Fruit fly (Drosophila melanogaster) whole organism, pupa: ENCODE measurements around the gene Drsl4.

ENCODE experiments used
- CG10348 ChIP-seq: fragments of 200-800 bp; sonication (Bioruptor generic); IDR thresholded peaks from 2 replicates; pipeline ENCODE4 v1.3.6; 2022; ENCODE audit warnings: missing biosample characterization, missing genetic modification characterization
- CG12605 ChIP-seq: fragments of 200-800 bp; sonication (Bioruptor generic); IDR thresholded peaks from 2 replicates; pipeline ENCODE4 v1.3.6; 2022; ENCODE audit warnings: missing biosample characterization, missing genetic modification characterization
- CG13204 ChIP-seq: fragments of 200-800 bp; sonication (Bioruptor generic); optimal IDR thresholded peaks from 2 replicates; lab custom pipeline; 2018; ENCODE audit warnings: missing biosample characterization, mild to moderate bottlenecking, missing genetic modification characterization, moderate library complexity
- CG14655 ChIP-seq: fragments of 200-800 bp; sonication (Bioruptor generic); optimal IDR thresholded peaks from 3 replicates; lab custom pipeline; 2017; ENCODE audit warnings: mild to moderate bottlenecking, missing biosample characterization, missing genetic modification reagents, missing genetic modification characterization
- CG15710 ChIP-seq: fragments of 200-800 bp; sonication (Bioruptor generic); optimal IDR thresholded peaks from 2 replicates; lab custom pipeline; 2018; ENCODE audit warnings: missing biosample characterization, mild to moderate bottlenecking, missing genetic modification characterization, moderate library complexity
- CG17806 ChIP-seq: fragments of 200-800 bp; sonication (Bioruptor generic); optimal IDR thresholded peaks from 2 replicates; lab custom pipeline; 2018; ENCODE audit warnings: missing biosample characterization, mild to moderate bottlenecking, missing genetic modification characterization, moderate library complexity
- CG32121 ChIP-seq: fragments of 200-800 bp; sonication (Bioruptor generic); IDR thresholded peaks from 2 replicates; pipeline ENCODE4 v1.3.6; 2022; ENCODE audit warnings: missing biosample characterization, missing genetic modification characterization
- CG34367 ChIP-seq: fragments of 200-800 bp; sonication (Bioruptor generic); optimal IDR thresholded peaks from 2 replicates; lab custom pipeline; 2018; ENCODE audit warnings: missing biosample characterization, mild to moderate bottlenecking, missing genetic modification characterization
- CG4496 ChIP-seq: fragments of 200-800 bp; sonication (Bioruptor generic); IDR thresholded peaks from 3 replicates; pipeline ENCODE4 v1.3.6; 2022; ENCODE audit warnings: missing biosample characterization, missing genetic modification characterization
- CG8159 ChIP-seq: fragments of 200-800 bp; sonication (Bioruptor generic); optimal IDR thresholded peaks from 3 replicates; lab custom pipeline; 2018; ENCODE audit warnings: missing biosample characterization, mild to moderate bottlenecking, missing genetic modification characterization, moderate library complexity
- CG8301 ChIP-seq: fragments of 200-800 bp; sonication (Bioruptor generic); optimal IDR thresholded peaks from 2 replicates; lab custom pipeline; 2018; ENCODE audit warnings: missing biosample characterization, mild to moderate bottlenecking, missing genetic modification characterization
- CG9948 ChIP-seq: fragments of 200-800 bp; sonication (Bioruptor generic); optimal IDR thresholded peaks from 2 replicates; lab custom pipeline; 2018; ENCODE audit warnings: missing biosample characterization, mild to moderate bottlenecking, missing genetic modification characterization, moderate library complexity
- D1 ChIP-seq: fragments of 200-800 bp; sonication (Bioruptor generic); optimal IDR thresholded peaks from 2 replicates; lab custom pipeline; 2018; ENCODE audit warnings: missing biosample characterization, mild to moderate bottlenecking, missing genetic modification characterization, moderate library complexity
- EcR ChIP-seq: fragments of 200-800 bp; sonication (Bioruptor generic); optimal IDR thresholded peaks from 3 replicates; lab custom pipeline; 2019; ENCODE audit warnings: missing biosample characterization, missing genetic modification characterization, mild to moderate bottlenecking, moderate library complexity, missing genetic modification reagents
- Ets98B ChIP-seq: fragments of 200-800 bp; sonication (Bioruptor generic); IDR thresholded peaks from 2 replicates; pipeline ENCODE4 v1.3.6; 2022; ENCODE audit warnings: missing biosample characterization, missing genetic modification characterization
- Pif1A ChIP-seq: fragments of 200-800 bp; sonication (Bioruptor generic); optimal IDR thresholded peaks from 3 replicates; lab custom pipeline; 2016; ENCODE audit warnings: missing biosample characterization, missing genetic modification characterization
- Pif1B ChIP-seq: fragments of 200-800 bp; sonication (Bioruptor generic); optimal IDR thresholded peaks from 3 replicates; lab custom pipeline; 2016; ENCODE audit warnings: missing biosample characterization, missing genetic modification characterization
- Snoo ChIP-seq: fragments of 200-800 bp; sonication (Bioruptor generic); optimal IDR thresholded peaks from 3 replicates; lab custom pipeline; 2017; ENCODE audit warnings: missing biosample characterization, mild to moderate bottlenecking, missing genetic modification characterization, inconsistent platforms
- fd96Ca ChIP-seq: fragments of 200-800 bp; sonication (Bioruptor generic); IDR thresholded peaks from 3 replicates; pipeline ENCODE4 v1.3.6; 2022; ENCODE audit warnings: missing biosample characterization, missing genetic modification characterization
- gl ChIP-seq: fragments of 200-800 bp; sonication (Bioruptor generic); optimal IDR thresholded peaks from 2 replicates; lab custom pipeline; 2018; ENCODE audit warnings: missing biosample characterization, mild to moderate bottlenecking, missing genetic modification characterization
- rn ChIP-seq: fragments of 200-800 bp; sonication (Bioruptor generic); IDR thresholded peaks from 2 replicates; pipeline ENCODE4 v1.3.6; 2022; ENCODE audit warnings: missing biosample characterization, missing genetic modification characterization

The Drsl4 gene

dm6 chr3L:3328771-3329170 lies 13.4 kb downstream of the Drsl4 start, which contains the start of gene Strip:
Strip (minus strand) TSS chr3L:3328871.
- TF ChIP-seq Pif1B (GFP tag; lab: Kevin White, UChicago) (no peak), CG4496 (GFP tag; lab: Robert Waterston, UW) (no peak), CG34367 (tag; lab: Kevin White, UChicago) (no peak), CG14655 (GFP tag; lab: Kevin White, UChicago) (no peak), CG9948 (tag; lab: Kevin White, UChicago) (no peak), D1 (no peak), Ets98B (GFP tag; lab: Robert Waterston, UW) (no peak), CG15710 (tag; lab: Kevin White, UChicago) (no peak), CG8159 (tag; lab: Kevin White, UChicago) (no peak), CG13204 (GFP tag; lab: Kevin White, UChicago) (no peak), CG8301 (tag; lab: Kevin White, UChicago) (no peak), CG10348 (GFP tag; lab: Robert Waterston, UW) (no peak)
- TF ChIP-seq, all 21 proteins: peak for 0

- TF ChIP-seq CG4496 (GFP tag; lab: Robert Waterston, UW), result no peak
- TF ChIP-seq CG13204 (GFP tag; lab: Kevin White, UChicago), result no peak
- TF ChIP-seq CG10348 (GFP tag; lab: Robert Waterston, UW), result no peak
- TF ChIP-seq CG9948 (tag; lab: Kevin White, UChicago), result no peak
- TF ChIP-seq D1, result no peak
- no peak for TF ChIP-seq CG17806 (tag; lab: Kevin White, UChicago)
- no peak for TF ChIP-seq CG15710 (tag; lab: Kevin White, UChicago)
- TF ChIP-seq CG12605, result no peak
- TF ChIP-seq CG8159 (tag; lab: Kevin White, UChicago), result no peak
- TF ChIP-seq fd96Ca (GFP tag; lab: Robert Waterston, UW), result no peak
- no peak for TF ChIP-seq CG32121
- TF ChIP-seq EcR (GFP tag; lab: Kevin White, UChicago), result no peak
- TF ChIP-seq CG34367 (tag; lab: Kevin White, UChicago), result no peak
- no peak for TF ChIP-seq CG14655 (GFP tag; lab: Kevin White, UChicago)
- no peak for TF ChIP-seq Pif1B (GFP tag; lab: Kevin White, UChicago)
- no peak for TF ChIP-seq CG8301 (tag; lab: Kevin White, UChicago)
- TF ChIP-seq Snoo (tag; lab: Kevin White, UChicago), result no peak
- TF ChIP-seq Ets98B (GFP tag; lab: Robert Waterston, UW), result no peak
These were observed 14.3 kb downstream of the Drsl4 start, which contains the start of gene CG14961 for dm6 chr3L:3329763-3330162. CG14961 (plus strand) TSS chr3L:3330063.

- TF ChIP-seq EcR (GFP tag; lab: Kevin White, UChicago) (no peak), D1 (no peak), CG14655 (GFP tag; lab: Kevin White, UChicago) (no peak), Snoo (tag; lab: Kevin White, UChicago) (no peak), fd96Ca (GFP tag; lab: Robert Waterston, UW) (no peak), gl (tag; lab: Kevin White, UChicago) (no peak), CG10348 (GFP tag; lab: Robert Waterston, UW) (no peak), CG15710 (tag; lab: Kevin White, UChicago) (no peak), CG9948 (tag; lab: Kevin White, UChicago) (no peak)
These were observed 19.4 kb downstream of the Drsl4 start, which contains the start of gene CG14969 for dm6 chr3L:3334784-3335183. CG14969 (minus strand) TSS chr3L:3334978.

- TF ChIP-seq rn (GFP tag; lab: Robert Waterston, UW) (no peak), D1 (no peak), CG10348 (GFP tag; lab: Robert Waterston, UW) (no peak), Ets98B (GFP tag; lab: Robert Waterston, UW) (no peak), CG34367 (tag; lab: Kevin White, UChicago) (no peak), CG32121 (no peak), CG4496 (GFP tag; lab: Robert Waterston, UW) (no peak), Pif1B (GFP tag; lab: Kevin White, UChicago) (no peak), CG8301 (tag; lab: Kevin White, UChicago) (no peak), fd96Ca (GFP tag; lab: Robert Waterston, UW) (no peak), CG17806 (tag; lab: Kevin White, UChicago) (no peak)
These were observed 20.3 kb downstream of the Drsl4 start, which contains the start of gene Drsl1 for dm6 chr3L:3335688-3336087. Drsl1 (minus strand) TSS chr3L:3335788.

- TF ChIP-seq CG12605 (peak; percentile 82), Pif1A (GFP tag; lab: Kevin White, UChicago) (no peak), EcR (GFP tag; lab: Kevin White, UChicago) (no peak), CG4496 (GFP tag; lab: Robert Waterston, UW) (peak; percentile 69), CG10348 (GFP tag; lab: Robert Waterston, UW) (no peak), CG9948 (tag; lab: Kevin White, UChicago) (peak; percentile 17), CG14655 (GFP tag; lab: Kevin White, UChicago) (no peak), CG13204 (GFP tag; lab: Kevin White, UChicago) (no peak), Snoo (tag; lab: Kevin White, UChicago) (no peak), CG15710 (tag; lab: Kevin White, UChicago) (peak; percentile 48), CG32121 (peak; percentile 32; the same call in 1 of the 2 replicates), CG34367 (tag; lab: Kevin White, UChicago) (no peak), Ets98B (GFP tag; lab: Robert Waterston, UW) (peak; percentile 55; the same call in 1 of the 2 replicates), CG17806 (tag; lab: Kevin White, UChicago) (peak; percentile 32), rn (GFP tag; lab: Robert Waterston, UW) (peak; percentile 38; the same call in 1 of the 2 replicates), fd96Ca (GFP tag; lab: Robert Waterston, UW) (peak; percentile 33; the same call in 1 of the 3 replicates), Pif1B (GFP tag; lab: Kevin White, UChicago) (no peak), CG8159 (tag; lab: Kevin White, UChicago) (no peak), gl (tag; lab: Kevin White, UChicago) (peak; percentile 64), CG8301 (tag; lab: Kevin White, UChicago) (no peak), D1 (no peak)
- TF ChIP-seq, all 21 proteins: peak for 10
These were observed 21.1 kb downstream of the Drsl4 start, which contains the start of the genes Drsl6 and kst for dm6 chr3L:3336368-3337164. Drsl6 (minus strand) TSS chr3L:3336418. kst (plus strand) TSS chr3L:3336860.
